Worm (Caenorhabditis elegans) whole organism, L1 larva: ENCODE data around the gene tbx-34.

ENCODE experiments used
- ces-1 ChIP-seq: fragments of 150-350 bp; optimal IDR thresholded peaks from 2 replicates; lab custom pipeline; 2014; ENCODE audit warnings: missing biosample characterization, missing genetic modification reagents, missing genetic modification characterization
- egl-27 ChIP-seq, 2 experiments: fragments of 150-350 bp in 1 of 2; sonication (generic microtip); optimal IDR thresholded peaks; 3 replicates each; lab custom pipeline; 2017 to 2018; ENCODE audit warnings: missing biosample characterization in 2 of 2, missing genetic modification characterization in 2 of 2, missing genetic modification reagents in 2 of 2
- fkh-10 ChIP-seq: sonication (generic microtip); optimal IDR thresholded peaks from 2 replicates; lab custom pipeline; 2017; ENCODE audit warnings: missing biosample characterization, missing genetic modification reagents, missing genetic modification characterization
- fkh-8 ChIP-seq: sonication (generic microtip); optimal IDR thresholded peaks from 2 replicates; lab custom pipeline; 2016; ENCODE audit warnings: mild to moderate bottlenecking, missing genetic modification characterization, missing compliant biosample characterization
- lin-15B ChIP-seq: fragments of 150-350 bp; sonication (generic microtip); optimal IDR thresholded peaks from 3 replicates; lab custom pipeline; 2014; ENCODE audit warnings: missing biosample characterization, missing genetic modification characterization
- nhr-12 ChIP-seq: sonication (generic microtip); optimal IDR thresholded peaks from 2 replicates; lab custom pipeline; 2017; ENCODE audit warnings: missing biosample characterization, missing genetic modification characterization
- nhr-77 ChIP-seq: fragments of 150-350 bp; optimal IDR thresholded peaks from 2 replicates; lab custom pipeline; 2014; ENCODE audit warnings: missing biosample characterization, missing genetic modification characterization
- pax-3 ChIP-seq: fragments of 200-800 bp; sonication (Bioruptor generic); optimal IDR thresholded peaks from 2 replicates; lab custom pipeline; 2018; ENCODE audit warnings: mild to moderate bottlenecking, missing genetic modification characterization, moderate library complexity, missing compliant biosample characterization
- unc-62 ChIP-seq: fragments of 150-350 bp; optimal IDR thresholded peaks from 2 replicates; lab custom pipeline; 2014; ENCODE audit warnings: missing biosample characterization, missing genetic modification reagents, missing genetic modification characterization
- ztf-4 ChIP-seq: fragments of 150-350 bp; optimal IDR thresholded peaks from 2 replicates; lab custom pipeline; 2014; ENCODE audit warnings: missing biosample characterization, missing genetic modification characterization

DNA sequence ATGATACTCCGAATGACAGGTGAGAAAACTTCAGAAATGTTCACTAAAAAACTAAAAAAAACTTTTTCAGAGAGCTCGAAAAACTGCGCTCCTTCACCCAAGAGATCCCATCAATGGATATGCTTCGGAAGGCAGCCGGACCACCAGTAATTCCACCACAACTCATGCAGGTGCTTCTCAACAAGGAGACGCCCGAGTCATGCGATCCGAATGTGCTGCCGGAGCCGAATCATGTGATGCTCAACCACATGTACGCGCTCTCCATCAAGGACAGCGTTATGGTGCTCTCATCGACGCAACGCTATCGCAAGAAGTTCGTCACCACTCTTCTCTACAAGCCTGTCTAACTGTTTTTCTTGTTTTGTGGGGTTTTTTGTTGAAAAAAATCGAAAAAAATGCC, 19.7 kb upstream of the tbx-34 start:
- TF ChIP-seq nhr-12 (no peak), fkh-8 (tag; lab: Kevin White, UChicago) (no peak), pax-3 (tag; lab: Kevin White, UChicago) (no peak), egl-27 (tag; optimal IDR thresholded peaks at IDR 0.05; lab: Kevin White, UChicago) (no peak), ztf-4 (no peak), ces-1 (GFP tag; lab: Kevin White, UChicago) (no peak), fkh-10 (no peak), unc-62 (GFP tag; lab: Kevin White, UChicago) (no peak), nhr-77 (tag; lab: Kevin White, UChicago) (no peak), lin-15B (no peak)
